Fruit fly (Drosophila melanogaster) whole organism, prepupa: ENCODE data around the gene CG14286.

ENCODE experiments used
- Blimp-1 ChIP-seq: fragments of 200-800 bp; sonication (Bioruptor generic); optimal IDR thresholded peaks from 3 replicates; lab custom pipeline; 2017; ENCODE audit warnings: missing biosample characterization, missing genetic modification characterization, mild to moderate bottlenecking, moderate library complexity, missing genetic modification reagents
- CG10631 ChIP-seq: fragments of 200-800 bp; sonication (Bioruptor generic); optimal IDR thresholded peaks from 2 replicates; lab custom pipeline; 2016; ENCODE audit warnings: missing biosample characterization, missing genetic modification characterization
- CG11762 ChIP-seq: fragments of 200-800 bp; sonication (Bioruptor generic); optimal IDR thresholded peaks from 3 replicates; lab custom pipeline; 2016; ENCODE audit warnings: missing biosample characterization, missing genetic modification characterization; ENCODE audit not compliant: insufficient read depth
- CG11902 ChIP-seq: fragments of 200-800 bp; sonication (Bioruptor generic); optimal IDR thresholded peaks from 3 replicates; lab custom pipeline; 2016; ENCODE audit warnings: missing biosample characterization, missing genetic modification characterization
- CG16779 ChIP-seq: fragments of 200-800 bp; sonication (Bioruptor generic); optimal IDR thresholded peaks from 3 replicates; lab custom pipeline; 2017; ENCODE audit warnings: missing biosample characterization, mild to moderate bottlenecking, missing genetic modification characterization
- CG3032 ChIP-seq: fragments of 200-800 bp; optimal IDR thresholded peaks from 2 replicates; lab custom pipeline; 2019; ENCODE audit warnings: missing biosample characterization, mild to moderate bottlenecking, missing genetic modification characterization, moderate library complexity
- CG31627 ChIP-seq: fragments of 200-800 bp; sonication (Bioruptor generic); optimal IDR thresholded peaks from 3 replicates; lab custom pipeline; 2016; ENCODE audit warnings: missing biosample characterization, missing genetic modification characterization
- CG32006 ChIP-seq: fragments of 200-800 bp; sonication (Bioruptor generic); optimal IDR thresholded peaks from 3 replicates; lab custom pipeline; 2017; ENCODE audit warnings: missing biosample characterization, mild to moderate bottlenecking, missing genetic modification characterization
- CG34406 ChIP-seq: fragments of 200-800 bp; sonication (Bioruptor generic); optimal IDR thresholded peaks from 3 replicates; lab custom pipeline; 2016; ENCODE audit warnings: missing biosample characterization, missing genetic modification characterization
- CG3919 ChIP-seq: fragments of 200-800 bp; sonication (Bioruptor generic); optimal IDR thresholded peaks from 3 replicates; lab custom pipeline; 2016; ENCODE audit warnings: missing biosample characterization, missing genetic modification characterization
- CG4318 ChIP-seq: fragments of 200-800 bp; sonication (Bioruptor generic); optimal IDR thresholded peaks from 3 replicates; lab custom pipeline; 2017; ENCODE audit warnings: missing biosample characterization, mild to moderate bottlenecking, missing genetic modification characterization
- CG6163 ChIP-seq: fragments of 200-800 bp; sonication (Bioruptor generic); IDR thresholded peaks from 3 replicates; pipeline ENCODE4 v1.3.6; 2022; ENCODE audit warnings: missing biosample characterization, missing genetic modification characterization
- CG6276 ChIP-seq: fragments of 200-800 bp; sonication (Bioruptor generic); optimal IDR thresholded peaks from 2 replicates; lab custom pipeline; 2017; ENCODE audit warnings: missing biosample characterization, mild to moderate bottlenecking, missing genetic modification characterization
- CG6808 ChIP-seq: fragments of 200-800 bp; sonication (Bioruptor generic); optimal IDR thresholded peaks from 3 replicates; lab custom pipeline; 2017; ENCODE audit warnings: missing biosample characterization, missing genetic modification characterization, mild to moderate bottlenecking, moderate library complexity, missing genetic modification reagents
- CG8319 ChIP-seq: fragments of 200-800 bp; sonication (Bioruptor generic); optimal IDR thresholded peaks from 3 replicates; lab custom pipeline; 2016; ENCODE audit warnings: missing biosample characterization, missing genetic modification characterization
- CG8632 ChIP-seq: fragments of 200-800 bp; sonication (Bioruptor generic); optimal IDR thresholded peaks from 3 replicates; lab custom pipeline; 2016; ENCODE audit warnings: missing biosample characterization, missing genetic modification characterization
- CG9139 ChIP-seq: fragments of 200-800 bp; sonication (Bioruptor generic); optimal IDR thresholded peaks from 3 replicates; lab custom pipeline; 2017; ENCODE audit warnings: missing biosample characterization, mild to moderate bottlenecking, missing genetic modification characterization
- Eip75B ChIP-seq: fragments of 200-800 bp; sonication (Bioruptor generic); optimal IDR thresholded peaks from 3 replicates; lab custom pipeline; 2016; ENCODE audit warnings: missing biosample characterization, missing genetic modification characterization
- Eip78C ChIP-seq: fragments of 200-800 bp; sonication (Bioruptor generic); peaks from one replicate; lab custom pipeline; 2016; ENCODE audit warnings: missing biosample characterization, missing genetic modification characterization
- Eip93F ChIP-seq: fragments of 200-800 bp; sonication (Bioruptor generic); optimal IDR thresholded peaks from 2 replicates; lab custom pipeline; 2016; ENCODE audit warnings: missing biosample characterization, mild to moderate bottlenecking, missing genetic modification characterization
- Ets21C ChIP-seq: fragments of 200-800 bp; sonication (Bioruptor generic); optimal IDR thresholded peaks from 3 replicates; lab custom pipeline; 2016; ENCODE audit warnings: missing biosample characterization, missing genetic modification characterization
- Ets96B ChIP-seq: fragments of 200-800 bp; optimal IDR thresholded peaks from 2 replicates; lab custom pipeline; 2019; ENCODE audit warnings: missing biosample characterization, mild to moderate bottlenecking, missing genetic modification characterization, moderate library complexity
- Gug ChIP-seq: fragments of 200-800 bp; sonication (Bioruptor generic); IDR thresholded peaks from 2 replicates; pipeline ENCODE4 v1.3.6; 2022; ENCODE audit warnings: missing biosample characterization, missing genetic modification characterization
- Hr38 ChIP-seq: sonication (Bioruptor generic); optimal IDR thresholded peaks from 2 replicates; lab custom pipeline; 2016; ENCODE audit warnings: missing biosample characterization, missing genetic modification characterization
- Hr4 ChIP-seq: fragments of 200-800 bp; sonication (Bioruptor generic); optimal IDR thresholded peaks from 3 replicates; lab custom pipeline; 2016; ENCODE audit warnings: missing biosample characterization, missing genetic modification characterization
- Lpt ChIP-seq: fragments of 200-800 bp; sonication (Bioruptor generic); optimal IDR thresholded peaks from 3 replicates; lab custom pipeline; 2016; ENCODE audit warnings: missing biosample characterization, missing genetic modification characterization
- Met ChIP-seq: fragments of 200-800 bp; sonication (Bioruptor generic); optimal IDR thresholded peaks from 3 replicates; lab custom pipeline; 2016; ENCODE audit warnings: missing biosample characterization, missing genetic modification characterization
- OdsH ChIP-seq: fragments of 200-800 bp; sonication (Bioruptor generic); optimal IDR thresholded peaks from 3 replicates; lab custom pipeline; 2016; ENCODE audit warnings: missing biosample characterization, missing genetic modification characterization
- Smox ChIP-seq: fragments of 200-800 bp; sonication (Bioruptor generic); optimal IDR thresholded peaks from 3 replicates; lab custom pipeline; 2016; ENCODE audit warnings: missing biosample characterization, missing genetic modification characterization
- Sox102F ChIP-seq: fragments of 200-800 bp; sonication (Bioruptor generic); optimal IDR thresholded peaks from 2 replicates; lab custom pipeline; 2016; ENCODE audit warnings: missing biosample characterization, mild to moderate bottlenecking, missing genetic modification characterization
- Sox15 ChIP-seq: fragments of 200-800 bp; sonication (Bioruptor generic); optimal IDR thresholded peaks from 3 replicates; lab custom pipeline; 2016; ENCODE audit warnings: missing biosample characterization, missing genetic modification characterization
- acj6 ChIP-seq: fragments of 200-800 bp; sonication (Bioruptor generic); optimal IDR thresholded peaks from 3 replicates; lab custom pipeline; 2016; ENCODE audit warnings: missing biosample characterization, missing genetic modification characterization
- cyc ChIP-seq: fragments of 200-800 bp; sonication (Bioruptor generic); optimal IDR thresholded peaks from 3 replicates; lab custom pipeline; 2016; ENCODE audit warnings: missing biosample characterization, missing genetic modification characterization
- dsx ChIP-seq: fragments of 200-800 bp; optimal IDR thresholded peaks from 3 replicates; lab custom pipeline; 2019; ENCODE audit warnings: missing biosample characterization, mild to moderate bottlenecking, missing genetic modification characterization, moderate library complexity; ENCODE audit not compliant: poor library complexity, severe bottlenecking
- fd85E ChIP-seq: fragments of 200-800 bp; sonication (Bioruptor generic); optimal IDR thresholded peaks from 3 replicates; lab custom pipeline; 2016; ENCODE audit warnings: missing biosample characterization, missing genetic modification characterization
- fkh ChIP-seq: fragments of 200-800 bp; sonication (Bioruptor generic); optimal IDR thresholded peaks from 3 replicates; lab custom pipeline; 2017; ENCODE audit warnings: missing biosample characterization, mild to moderate bottlenecking, missing genetic modification characterization, moderate library complexity
- lz ChIP-seq: fragments of 200-800 bp; sonication (Bioruptor generic); optimal IDR thresholded peaks from 3 replicates; lab custom pipeline; 2016; ENCODE audit warnings: missing biosample characterization, missing genetic modification characterization
- pdm3 ChIP-seq: fragments of 200-800 bp; sonication (Bioruptor generic); optimal IDR thresholded peaks from 3 replicates; lab custom pipeline; 2016; ENCODE audit warnings: missing biosample characterization, missing genetic modification characterization
- salr ChIP-seq, 2 experiments: fragments of 200-800 bp; sonication (Bioruptor generic); optimal IDR thresholded peaks; 3 replicates each; lab custom pipeline; 2016 to 2018; ENCODE audit warnings: missing biosample characterization in 2 of 2, missing genetic modification characterization in 2 of 2, mild to moderate bottlenecking in 1 of 2
- spab ChIP-seq: fragments of 200-800 bp; sonication (Bioruptor generic); optimal IDR thresholded peaks from 2 replicates; lab custom pipeline; 2017; ENCODE audit warnings: missing biosample characterization, mild to moderate bottlenecking, missing genetic modification characterization, missing genetic modification reagents
- ss ChIP-seq, 2 experiments: fragments of 200-800 bp; sonication (Bioruptor generic); optimal IDR thresholded peaks; 2 replicates in 1 of 2; 3 replicates in 1 of 2; lab custom pipeline; 2017 to 2018; ENCODE audit warnings: mild to moderate bottlenecking in 2 of 2, missing biosample characterization in 2 of 2, missing genetic modification characterization in 2 of 2, moderate library complexity in 1 of 2
- svp ChIP-seq: fragments of 200-800 bp; sonication (Bioruptor generic); peaks from one replicate; lab custom pipeline; 2016; ENCODE audit warnings: missing biosample characterization, missing genetic modification characterization
- topi ChIP-seq: fragments of 200-800 bp; sonication (Bioruptor generic); optimal IDR thresholded peaks from 3 replicates; lab custom pipeline; 2016; ENCODE audit warnings: missing biosample characterization, missing genetic modification characterization
- vri ChIP-seq: fragments of 200-800 bp; sonication (Bioruptor generic); optimal IDR thresholded peaks from 3 replicates; lab custom pipeline; 2016; ENCODE audit warnings: missing biosample characterization, mild to moderate bottlenecking, missing genetic modification characterization

The CG14286 gene

DNA sequence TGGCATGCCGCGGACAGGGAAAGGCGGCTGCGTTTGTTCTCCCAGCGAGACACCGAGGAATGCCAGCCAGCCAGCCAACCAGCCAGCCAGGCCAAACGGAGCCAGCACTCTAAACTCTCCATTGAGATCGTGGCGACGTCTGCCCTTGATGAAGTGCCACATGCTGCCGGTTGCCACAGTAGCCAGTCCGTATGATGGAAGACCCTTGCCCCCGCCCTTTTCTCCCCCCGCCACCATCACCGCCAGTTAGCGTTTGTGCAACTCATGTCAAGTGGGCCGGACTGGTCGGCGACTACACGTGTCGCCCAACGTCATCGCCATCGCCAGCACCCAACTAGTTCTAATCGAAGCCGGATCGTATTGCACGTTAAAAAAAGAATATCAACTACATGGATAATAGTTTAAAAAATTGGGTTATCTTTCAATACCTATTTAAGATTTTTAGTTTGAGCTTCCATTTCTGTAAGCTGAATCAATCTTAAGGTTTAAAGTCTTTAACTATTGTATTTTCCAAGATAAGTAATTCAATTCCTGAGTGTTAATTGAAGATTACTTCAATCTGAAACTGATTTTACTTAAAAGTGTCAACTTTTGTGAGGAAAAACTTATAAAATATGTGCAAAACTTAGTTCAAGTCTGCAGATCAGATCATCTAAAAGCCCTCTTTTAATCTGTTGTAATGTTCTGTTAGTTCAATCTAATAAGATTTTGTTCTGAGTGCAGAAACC, 46.5 kb downstream of the CG14286 start (continued):
- no peak for TF ChIP-seq fd85E
- TF ChIP-seq CG3032: peak; percentile 50
- TF ChIP-seq CG6808: peak; percentile 48
- TF ChIP-seq CG6163 (GFP tag; lab: Robert Waterston, UW): no peak
- peak in 1 of 2 experiments; percentile 71 for TF ChIP-seq salr (GFP tag; optimal IDR thresholded peaks at IDR 0.05; lab: Kevin White, UChicago)
- TF ChIP-seq acj6 (GFP tag; lab: Kevin White, UChicago): peak; percentile 2
- TF ChIP-seq Blimp-1 (GFP tag; lab: Kevin White, UChicago): no peak
- TF ChIP-seq fkh (GFP tag; lab: Kevin White, UChicago): no peak

DNA sequence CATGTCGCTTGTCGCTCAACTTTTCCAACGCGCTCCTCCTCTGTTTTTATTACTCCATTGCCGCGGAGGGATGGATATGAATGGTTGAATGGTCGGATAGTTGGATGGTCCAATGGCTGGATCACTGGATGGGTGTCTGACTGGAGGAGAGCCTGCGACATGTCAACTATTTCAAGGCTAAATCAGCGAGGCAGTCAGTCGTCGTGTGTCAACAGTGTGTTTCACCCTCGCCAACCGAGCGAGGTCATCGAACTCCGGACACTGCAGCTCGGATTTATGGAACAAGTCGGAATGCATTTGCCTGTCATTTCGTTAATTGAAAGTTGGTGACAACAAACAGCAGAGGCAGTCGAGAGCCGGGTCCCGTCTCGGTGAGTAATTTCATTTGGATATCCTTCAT, 48.1 kb downstream of the CG14286 start:
- TF ChIP-seq CG4318 (GFP tag; lab: Kevin White, UChicago) (no peak), Ets21C (GFP tag; lab: Kevin White, UChicago) (no peak), topi (GFP tag; lab: Kevin White, UChicago) (no peak), acj6 (GFP tag; lab: Kevin White, UChicago) (no peak), svp (GFP tag; lab: Kevin White, UChicago) (no peak), CG3919 (GFP tag; lab: Kevin White, UChicago) (no peak), fd85E (no peak), Eip78C (GFP tag; lab: Kevin White, UChicago) (no peak), dsx (GFP tag; lab: Kevin White, UChicago) (no peak), cyc (GFP tag; lab: Kevin White, UChicago) (no peak), Eip93F (GFP tag; lab: Kevin White, UChicago) (no peak), Sox15 (GFP tag; lab: Kevin White, UChicago) (no peak), CG31627 (GFP tag; lab: Kevin White, UChicago) (no peak), CG32006 (GFP tag; lab: Kevin White, UChicago) (no peak), Hr4 (GFP tag; lab: Kevin White, UChicago) (no peak), Gug (GFP tag; lab: Robert Waterston, UW) (no peak), CG34406 (no peak), Eip75B (GFP tag; lab: Kevin White, UChicago) (no peak)

DNA sequence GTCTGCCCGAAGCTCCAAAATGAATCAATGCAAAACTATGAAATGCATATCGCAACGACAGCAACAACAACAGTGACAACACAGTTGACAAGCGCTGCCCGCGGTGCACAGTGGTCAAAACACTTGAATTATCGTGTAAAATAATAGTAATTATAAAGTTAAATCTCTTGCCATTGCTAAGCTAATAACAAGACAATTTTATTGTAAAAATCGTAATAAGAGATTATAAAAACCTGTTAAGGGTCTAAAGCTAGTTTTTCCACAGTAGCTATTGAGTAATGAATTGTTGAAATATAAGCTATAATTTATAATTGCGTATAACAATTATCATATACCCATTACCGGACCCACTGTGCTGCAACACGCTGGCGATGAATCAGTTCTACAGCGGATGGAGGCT, 49.1 kb downstream of the CG14286 start:
- peak; percentile 93 for TF ChIP-seq CG32006 (GFP tag; lab: Kevin White, UChicago)
- TF ChIP-seq dsx (GFP tag; lab: Kevin White, UChicago): peak; percentile 94
- TF ChIP-seq vri: peak; percentile 2
- TF ChIP-seq CG9139 (GFP tag; lab: Kevin White, UChicago): peak; percentile 88
- peak; percentile 69 for TF ChIP-seq CG11902 (GFP tag; lab: Kevin White, UChicago)
- peak; percentile 99 for TF ChIP-seq Eip78C (GFP tag; lab: Kevin White, UChicago)
- peak; percentile 91 for TF ChIP-seq Ets96B (tag; lab: Kevin White, UChicago)
- peak; percentile 92 for TF ChIP-seq spab (GFP tag; lab: Kevin White, UChicago)
- TF ChIP-seq Lpt (GFP tag; lab: Kevin White, UChicago): peak; percentile 84
- peak; percentile 89 for TF ChIP-seq pdm3 (GFP tag; lab: Kevin White, UChicago)
- peak; percentile 84 for TF ChIP-seq CG4318 (GFP tag; lab: Kevin White, UChicago)
- TF ChIP-seq CG16779 (tag; lab: Kevin White, UChicago): peak; percentile 85
- peak; percentile 90 for TF ChIP-seq OdsH (GFP tag; lab: Kevin White, UChicago)
- peak; percentile 69 to 84 for TF ChIP-seq salr (GFP tag; optimal IDR thresholded peaks at IDR 0.05; lab: Kevin White, UChicago)
- no peak for TF ChIP-seq Hr38 (GFP tag; lab: Kevin White, UChicago)
- peak; percentile 62 for TF ChIP-seq CG8319 (GFP tag; lab: Kevin White, UChicago)
- TF ChIP-seq fd85E: peak; percentile 23
- peak; percentile 92 to 95 for TF ChIP-seq ss (GFP tag; optimal IDR thresholded peaks at IDR 0.05; lab: Kevin White, UChicago)
- TF ChIP-seq fkh (GFP tag; lab: Kevin White, UChicago): no peak
- peak; percentile 89 for TF ChIP-seq CG6276 (GFP tag; lab: Kevin White, UChicago)
- peak; percentile 86 for TF ChIP-seq CG8632 (GFP tag; lab: Kevin White, UChicago)
- peak; percentile 79 for TF ChIP-seq Met (GFP tag; lab: Kevin White, UChicago)
- peak; percentile 60 for TF ChIP-seq CG31627 (GFP tag; lab: Kevin White, UChicago)
- TF ChIP-seq topi (GFP tag; lab: Kevin White, UChicago): peak; percentile 79
- peak; percentile 89 for TF ChIP-seq svp (GFP tag; lab: Kevin White, UChicago)
- TF ChIP-seq Ets21C (GFP tag; lab: Kevin White, UChicago): peak; percentile 59
- peak; percentile 91 for TF ChIP-seq CG6163 (GFP tag; lab: Robert Waterston, UW)
- peak; percentile 80 for TF ChIP-seq Sox102F
- peak; percentile 85 for TF ChIP-seq CG11762
- TF ChIP-seq Smox (GFP tag; lab: Kevin White, UChicago): peak; percentile 77
- peak; percentile 89 for TF ChIP-seq CG3919 (GFP tag; lab: Kevin White, UChicago)
- TF ChIP-seq lz (GFP tag; lab: Kevin White, UChicago): peak; percentile 78
- TF ChIP-seq Hr4 (GFP tag; lab: Kevin White, UChicago): peak; percentile 90
- TF ChIP-seq CG10631 (GFP tag; lab: Kevin White, UChicago): peak; percentile 87
- peak; percentile 92 for TF ChIP-seq CG3032
